Fruit fly (Drosophila melanogaster): ENCODE data around the gene CG4116.

CG4116 gene

DNA sequence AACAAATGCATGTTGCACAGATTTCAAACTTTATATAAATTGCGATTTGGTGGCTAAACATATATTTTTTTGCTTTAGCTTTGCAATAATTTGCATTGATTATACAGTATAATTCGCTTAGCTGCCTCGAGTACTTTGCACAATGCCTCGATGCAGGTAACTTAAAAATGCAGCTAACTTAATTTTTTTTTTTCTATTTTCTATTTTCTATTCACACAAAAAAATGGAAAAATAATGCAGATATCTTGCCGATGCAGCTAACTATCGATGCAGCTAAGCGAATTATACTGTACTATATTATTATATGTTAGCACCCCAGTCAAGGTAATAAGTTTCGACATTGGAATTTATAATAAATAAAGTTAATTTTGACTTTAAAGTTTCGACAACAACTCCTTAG lies 9.4 kb downstream of the CG4116 start:
- peak; percentile 19 for TF ChIP-seq fru (GFP tag; optimal IDR thresholded peaks at IDR 0.05)
- TF ChIP-seq foxo (GFP tag; optimal IDR thresholded peaks at IDR 0.05) = peak in 1 of 2 experiments; percentile 3
- peak; percentile 2 for TF ChIP-seq psq (GFP tag; optimal IDR thresholded peaks at IDR 0.05)
- TF ChIP-seq h (GFP tag; optimal IDR thresholded peaks at IDR 0.05) = peak; percentile 1
- TF ChIP-seq HLH106 (tag; optimal IDR thresholded peaks at IDR 0.05) = peak; percentile 37

DNA sequence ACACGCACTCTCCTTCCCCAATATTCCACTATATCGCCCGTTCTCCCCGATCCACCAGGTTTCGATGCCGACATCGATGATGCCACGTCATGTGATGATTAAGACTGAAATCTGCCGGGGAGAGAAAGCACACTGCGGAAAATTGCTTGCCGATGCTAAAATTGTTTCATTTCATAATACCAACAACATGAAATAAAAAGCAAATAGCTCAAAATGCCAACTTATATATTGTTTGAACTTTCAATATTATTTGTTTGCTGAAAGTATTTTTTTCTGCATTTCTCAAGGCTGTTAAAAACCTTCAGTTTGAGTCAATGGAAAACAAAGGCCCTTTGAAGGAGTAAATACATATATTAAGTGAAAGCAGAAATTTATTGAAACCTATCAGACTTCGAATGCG lies 11.6 kb downstream of the CG4116 start:
- TF ChIP-seq brk (GFP tag; optimal IDR thresholded peaks at IDR 0.05) (no peak), h (GFP tag; optimal IDR thresholded peaks at IDR 0.05) (peak; percentile 8), ey (GFP tag; optimal IDR thresholded peaks at IDR 0.05) (peak; percentile 13), sv (GFP tag; optimal IDR thresholded peaks at IDR 0.05) (no peak), Mio (GFP tag; optimal IDR thresholded peaks at IDR 0.05) (no peak), Myc (optimal IDR thresholded peaks at IDR 0.05) (no peak), rgr (GFP tag; optimal IDR thresholded peaks at IDR 0.05) (peak; percentile 4), GATAd (GFP tag; optimal IDR thresholded peaks at IDR 0.05) (no peak), br (GFP tag; optimal IDR thresholded peaks at IDR 0.05) (no peak), dl (GFP tag; optimal IDR thresholded peaks at IDR 0.05; ENCODE audit: insufficient read depth in 1 of 2, partially characterized antibody in 2 of 2) (no peak), woc (GFP tag; optimal IDR thresholded peaks at IDR 0.05) (no peak), CrebA (GFP tag; optimal IDR thresholded peaks at IDR 0.05; ENCODE audit: borderline replicate concordance) (no peak), tai (GFP tag; optimal IDR thresholded peaks at IDR 0.05) (no peak), Jra (GFP tag; optimal IDR thresholded peaks at IDR 0.05) (no peak), foxo (GFP tag; optimal IDR thresholded peaks at IDR 0.05) (peak in 1 of 2 experiments; percentile 38), Hnf4 (GFP tag; optimal IDR thresholded peaks at IDR 0.05) (no peak), jim (GFP tag; optimal IDR thresholded peaks at IDR 0.05) (no peak), sage (GFP tag; optimal IDR thresholded peaks at IDR 0.05) (no peak), HLH106 (tag; optimal IDR thresholded peaks at IDR 0.05) (no peak), fru (GFP tag; optimal IDR thresholded peaks at IDR 0.05) (peak; percentile 31), Hr78 (GFP tag; optimal IDR thresholded peaks at IDR 0.05) (no peak), CG32264 (GFP tag; optimal IDR thresholded peaks at IDR 0.05) (no peak)

DNA sequence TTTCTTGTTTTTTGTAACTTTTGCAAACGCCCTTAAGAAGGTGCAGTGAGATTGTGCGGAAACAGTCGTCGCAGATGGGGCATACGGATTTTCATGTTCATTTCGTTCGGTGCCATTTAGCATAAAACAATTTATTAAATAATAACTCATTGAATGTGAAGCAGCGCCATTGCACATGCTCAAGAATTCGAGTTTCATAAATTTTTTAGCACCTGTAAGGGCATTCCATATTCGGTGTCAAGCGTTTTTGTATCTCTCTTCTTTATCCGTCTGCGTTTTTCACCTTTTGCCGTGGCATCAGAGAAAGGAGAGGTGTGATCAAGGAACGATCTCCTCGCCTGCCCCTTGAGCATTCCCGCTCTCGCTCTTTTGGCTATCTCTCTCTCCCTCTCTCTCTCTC lies 14.1 kb downstream of the CG4116 start:
- TF ChIP-seq Sp1 (GFP tag; optimal IDR thresholded peaks at IDR 0.05) = peak; percentile 97
- peak; percentile 79 for TF ChIP-seq dsf (GFP tag; optimal IDR thresholded peaks at IDR 0.05; ENCODE audit: borderline replicate concordance)
- peak; percentile 73 for TF ChIP-seq CrebA (GFP tag; optimal IDR thresholded peaks at IDR 0.05; ENCODE audit: borderline replicate concordance)
- peak; percentile 68 to 94 for TF ChIP-seq foxo (GFP tag; optimal IDR thresholded peaks at IDR 0.05)
- TF ChIP-seq rgr (GFP tag; optimal IDR thresholded peaks at IDR 0.05) = peak; percentile 92
- peak; percentile 85 for TF ChIP-seq tai (GFP tag; optimal IDR thresholded peaks at IDR 0.05)
- no peak for TF ChIP-seq Vsx2 (GFP tag; optimal IDR thresholded peaks at IDR 0.05; ENCODE audit: partially characterized antibody)
- TF ChIP-seq Rel (GFP tag; optimal IDR thresholded peaks at IDR 0.05) = no peak
- TF ChIP-seq Rel (tag; optimal IDR thresholded peaks at IDR 0.05) = peak; percentile 87
- TF ChIP-seq Mio (GFP tag; optimal IDR thresholded peaks at IDR 0.05) = peak; percentile 50
- peak; percentile 72 for TF ChIP-seq dmrt93B (GFP tag; optimal IDR thresholded peaks at IDR 0.05)
- TF ChIP-seq br (GFP tag; optimal IDR thresholded peaks at IDR 0.05) = peak; percentile 97
- TF ChIP-seq Dfd (GFP tag; optimal IDR thresholded peaks at IDR 0.05) = no peak
- peak; percentile 95 for TF ChIP-seq h (GFP tag; optimal IDR thresholded peaks at IDR 0.05)
- TF ChIP-seq CG32264 (GFP tag; optimal IDR thresholded peaks at IDR 0.05) = peak; percentile 91
- TF ChIP-seq Hr83 (GFP tag; optimal IDR thresholded peaks at IDR 0.05; ENCODE audit: poor library complexity, severe bottlenecking) = peak; percentile 32
- TF ChIP-seq woc (GFP tag; optimal IDR thresholded peaks at IDR 0.05) = peak; percentile 91
- no peak for TF ChIP-seq pan (optimal IDR thresholded peaks at IDR 0.05)
- peak; percentile 90 for TF ChIP-seq GATAd (GFP tag; optimal IDR thresholded peaks at IDR 0.05)
- TF ChIP-seq OdsH (GFP tag; optimal IDR thresholded peaks at IDR 0.05) = peak; percentile 93
- peak; percentile 96 for TF ChIP-seq fru (GFP tag; optimal IDR thresholded peaks at IDR 0.05)
- peak; percentile 98 for TF ChIP-seq HLH106 (tag; optimal IDR thresholded peaks at IDR 0.05)
- peak; percentile 93 for TF ChIP-seq Hnf4 (GFP tag; optimal IDR thresholded peaks at IDR 0.05)
- TF ChIP-seq dl (GFP tag; optimal IDR thresholded peaks at IDR 0.05; ENCODE audit: insufficient read depth in 1 of 2, partially characterized antibody in 2 of 2) = no peak
- TF ChIP-seq Jra (GFP tag; optimal IDR thresholded peaks at IDR 0.05) = peak; percentile 94
- peak; percentile 95 for TF ChIP-seq ey (GFP tag; optimal IDR thresholded peaks at IDR 0.05)
- TF ChIP-seq usp (GFP tag; optimal IDR thresholded peaks at IDR 0.05) = no peak
- no peak for TF ChIP-seq Hr78 (GFP tag; optimal IDR thresholded peaks at IDR 0.05)
- no peak for TF ChIP-seq lola (GFP tag; optimal IDR thresholded peaks at IDR 0.05)
- peak; percentile 50 for TF ChIP-seq CG9705 (GFP tag; optimal IDR thresholded peaks at IDR 0.05)
- no peak for TF ChIP-seq N (GFP tag; optimal IDR thresholded peaks at IDR 0.05)
- peak; percentile 96 for TF ChIP-seq psq (GFP tag; optimal IDR thresholded peaks at IDR 0.05)
- peak; percentile 78 for TF ChIP-seq brk (GFP tag; optimal IDR thresholded peaks at IDR 0.05)
